Fruit fly (Drosophila melanogaster) whole organism: ENCODE data around the gene CG8927.

Source experiments
- CG8478 ChIP-seq: fragments of >200 bp; optimal IDR thresholded peaks from 2 replicates; lab custom pipeline; 2018; ENCODE audit warnings: inconsistent platforms
- pan ChIP-seq: fragments of >200 bp; optimal IDR thresholded peaks from 2 replicates; lab custom pipeline; 2017
- psq ChIP-seq: fragments of >200 bp; optimal IDR thresholded peaks from 2 replicates; lab custom pipeline; 2017
- usp ChIP-seq: fragments of >200 bp; optimal IDR thresholded peaks from 2 replicates; lab custom pipeline; 2017; ENCODE audit warnings: missing biosample characterization, missing genetic modification characterization, mixed read lengths

DNA sequence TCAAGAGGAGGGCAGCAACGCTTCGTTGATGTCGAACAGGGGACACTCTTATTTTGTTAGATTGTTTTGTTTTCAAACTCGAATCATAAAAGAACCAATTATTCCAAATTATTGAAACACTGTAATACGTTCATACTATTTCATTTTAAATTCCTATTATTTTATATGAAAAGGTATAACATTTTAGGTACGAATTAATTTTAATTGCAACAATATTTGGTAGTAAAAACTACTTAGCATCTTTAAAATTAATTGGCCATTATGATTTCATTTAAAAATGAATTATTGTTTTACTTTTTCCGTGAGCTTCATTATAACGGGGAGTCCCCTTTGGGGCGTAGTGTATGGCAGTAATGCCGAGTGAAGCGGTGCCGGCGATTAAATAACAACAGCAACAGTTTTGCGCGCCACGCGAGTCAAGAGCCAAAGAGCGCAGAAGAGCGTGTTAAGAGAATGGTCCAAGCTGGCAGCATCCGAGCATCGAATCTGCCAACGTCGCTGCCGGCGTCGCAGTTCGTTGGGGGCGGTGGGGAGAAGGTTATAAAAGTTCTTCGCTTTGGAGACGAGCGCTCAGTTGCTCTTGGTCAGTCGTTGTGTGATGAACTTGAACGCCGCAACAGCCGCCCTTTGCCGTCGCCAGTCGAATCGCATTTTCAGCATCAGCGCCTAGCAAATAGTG is 23.1 kb upstream of the CG8927 start:
- no peak for TF ChIP-seq usp (GFP tag; lab: Kevin White, UChicago)
- TF ChIP-seq pan (lab: Kevin White, UChicago) = no peak
- TF ChIP-seq psq (lab: Kevin White, UChicago) = no peak
- TF ChIP-seq CG8478 (lab: Kevin White, UChicago) = no peak
